Fruit fly (Drosophila melanogaster) whole organism, embryonic: ENCODE measurements around the gene TfIIFbeta.

Experiments used
- Abd-B ChIP-seq: fragments of 200-800 bp; sonication (Bioruptor generic); optimal IDR thresholded peaks from 2 replicates; lab custom pipeline; 2018; ENCODE audit warnings: missing biosample characterization, mild to moderate bottlenecking, missing genetic modification characterization, moderate library complexity
- CG10959 ChIP-seq: fragments of 200-800 bp; sonication (Bioruptor generic); IDR thresholded peaks from 2 replicates; pipeline ENCODE4 v1.3.6; 2022; ENCODE audit warnings: missing biosample characterization, missing genetic modification characterization
- CG11504 ChIP-seq: fragments of 200-800 bp; sonication (Bioruptor generic); optimal IDR thresholded peaks from 3 replicates; lab custom pipeline; 2019; ENCODE audit warnings: missing biosample characterization, mild to moderate bottlenecking, missing genetic modification characterization, moderate library complexity
- CG12236 ChIP-seq: fragments of 200-800 bp; sonication (Bioruptor generic); optimal IDR thresholded peaks from 2 replicates; lab custom pipeline; 2016; ENCODE audit warnings: missing biosample characterization, missing genetic modification characterization
- CG12391 ChIP-seq: fragments of 200-800 bp; sonication (Bioruptor generic); optimal IDR thresholded peaks from 3 replicates; lab custom pipeline; 2018; ENCODE audit warnings: missing biosample characterization, mild to moderate bottlenecking, missing genetic modification characterization, moderate library complexity
- CG13296 ChIP-seq: fragments of 200-800 bp; sonication (Bioruptor generic); optimal IDR thresholded peaks from 3 replicates; lab custom pipeline; 2018; ENCODE audit warnings: missing biosample characterization, mild to moderate bottlenecking, missing genetic modification characterization
- CG14441 ChIP-seq: fragments of 200-800 bp; sonication (Bioruptor generic); IDR thresholded peaks from 2 replicates; pipeline ENCODE4 v1.3.6; 2022; ENCODE audit warnings: missing biosample characterization, missing genetic modification characterization
- CG15514 ChIP-seq: fragments of 200-800 bp; sonication (Bioruptor generic); optimal IDR thresholded peaks from 3 replicates; lab custom pipeline; 2017; ENCODE audit warnings: missing biosample characterization, missing genetic modification characterization, mild to moderate bottlenecking, moderate library complexity, missing genetic modification reagents
- CG15696 ChIP-seq: fragments of 200-800 bp; sonication (Bioruptor generic); optimal IDR thresholded peaks from 2 replicates; lab custom pipeline; 2019; ENCODE audit warnings: missing biosample characterization, mild to moderate bottlenecking, missing genetic modification characterization, moderate library complexity
- CG16815 ChIP-seq: fragments of 200-800 bp; sonication (Bioruptor generic); optimal IDR thresholded peaks from 3 replicates; lab custom pipeline; 2017; ENCODE audit warnings: missing biosample characterization, mild to moderate bottlenecking, missing genetic modification characterization
- CG2875 ChIP-seq: fragments of 200-800 bp; sonication (Bioruptor generic); optimal IDR thresholded peaks from 2 replicates; lab custom pipeline; 2017; ENCODE audit warnings: missing biosample characterization, mild to moderate bottlenecking, missing genetic modification characterization, missing genetic modification reagents
- CG31224 ChIP-seq: fragments of 200-800 bp; sonication (Bioruptor generic); IDR thresholded peaks from 2 replicates; pipeline ENCODE4 v1.3.6; 2022; ENCODE audit warnings: missing biosample characterization, missing genetic modification characterization
- CG3163 ChIP-seq: fragments of 200-800 bp; sonication (Bioruptor generic); optimal IDR thresholded peaks from 3 replicates; lab custom pipeline; 2016; ENCODE audit warnings: missing biosample characterization, missing genetic modification characterization
- CG3847 ChIP-seq: fragments of 200-800 bp; sonication (Bioruptor generic); IDR thresholded peaks from 2 replicates; pipeline ENCODE4 v1.3.6; 2022; ENCODE audit warnings: missing biosample characterization, missing genetic modification characterization
- CG4360 ChIP-seq: fragments of 200-800 bp; sonication (Bioruptor generic); IDR thresholded peaks from 2 replicates; pipeline ENCODE4 v1.3.6; 2022; ENCODE audit warnings: missing biosample characterization, missing genetic modification characterization
- CG4404 ChIP-seq: fragments of 200-800 bp; sonication (Bioruptor generic); IDR thresholded peaks from 2 replicates; pipeline ENCODE4 v1.3.6; 2022; ENCODE audit warnings: missing biosample characterization, missing genetic modification characterization
- CG5180 ChIP-seq: fragments of 200-800 bp; sonication (Bioruptor generic); optimal IDR thresholded peaks from 3 replicates; lab custom pipeline; 2017; ENCODE audit warnings: missing biosample characterization, missing genetic modification characterization, mild to moderate bottlenecking, moderate library complexity, missing genetic modification reagents
- CG7357 ChIP-seq: fragments of 200-800 bp; sonication (Bioruptor generic); IDR thresholded peaks from 3 replicates; pipeline ENCODE4 v1.3.6; 2022; ENCODE audit warnings: missing biosample characterization, missing genetic modification characterization
- CG8290 ChIP-seq, 3 experiments: fragments of 200-800 bp; sonication (Bioruptor generic); optimal IDR thresholded peaks; 2 replicates each; lab custom pipeline; 2016 to 2019; ENCODE audit warnings: missing biosample characterization in 3 of 3, missing genetic modification characterization in 3 of 3, mild to moderate bottlenecking in 2 of 3, moderate library complexity in 1 of 3
- Drgx ChIP-seq: fragments of 200-800 bp; sonication (Bioruptor generic); IDR thresholded peaks from 2 replicates; pipeline ENCODE4 v1.3.6; 2022; ENCODE audit warnings: missing biosample characterization, missing genetic modification characterization
- Ets65A ChIP-seq: fragments of 200-800 bp; sonication (Bioruptor generic); peaks from one replicate; lab custom pipeline; 2016; ENCODE audit warnings: missing biosample characterization, missing genetic modification characterization
- Ets97D ChIP-seq: fragments of 200-800 bp; sonication (Bioruptor generic); optimal IDR thresholded peaks from 3 replicates; lab custom pipeline; 2016; ENCODE audit warnings: missing biosample characterization, missing genetic modification characterization
- Hand ChIP-seq: fragments of 200-800 bp; sonication (Bioruptor generic); optimal IDR thresholded peaks from 2 replicates; lab custom pipeline; 2017; ENCODE audit warnings: mild to moderate bottlenecking, missing biosample characterization, missing genetic modification reagents, missing genetic modification characterization
- Hsf ChIP-seq: fragments of 200-800 bp; sonication (Bioruptor generic); optimal IDR thresholded peaks from 3 replicates; lab custom pipeline; 2016; ENCODE audit warnings: missing biosample characterization, missing genetic modification characterization
- Lhr ChIP-seq: fragments of 200-800 bp; sonication (Bioruptor generic); optimal IDR thresholded peaks from 3 replicates; lab custom pipeline; 2017; ENCODE audit warnings: mild to moderate bottlenecking, missing biosample characterization, missing genetic modification reagents, missing genetic modification characterization
- MTF-1 ChIP-seq: fragments of 200-800 bp; sonication (Bioruptor generic); optimal IDR thresholded peaks from 2 replicates; lab custom pipeline; 2018; ENCODE audit warnings: missing biosample characterization, mild to moderate bottlenecking, missing genetic modification characterization, borderline replicate concordance
- Neu2 ChIP-seq: fragments of 200-800 bp; sonication (Bioruptor generic); optimal IDR thresholded peaks from 3 replicates; lab custom pipeline; 2016; ENCODE audit warnings: missing biosample characterization, missing genetic modification characterization, borderline replicate concordance
- PHDP ChIP-seq: fragments of 200-800 bp; sonication (Bioruptor generic); optimal IDR thresholded peaks from 3 replicates; lab custom pipeline; 2018; ENCODE audit warnings: missing biosample characterization, mild to moderate bottlenecking, missing genetic modification characterization, moderate library complexity
- Ptx1 ChIP-seq: fragments of 200-800 bp; sonication (Bioruptor generic); IDR thresholded peaks from 2 replicates; pipeline ENCODE4 v1.3.6; 2022; ENCODE audit warnings: missing biosample characterization, missing genetic modification characterization
- Sry-β ChIP-seq: fragments of 200-800 bp; sonication (Bioruptor generic); optimal IDR thresholded peaks from 2 replicates; lab custom pipeline; 2018; ENCODE audit warnings: missing biosample characterization, mild to moderate bottlenecking, missing genetic modification characterization, moderate library complexity
- Taf1 ChIP-seq: fragments of 200-800 bp; sonication (Bioruptor generic); IDR thresholded peaks from 2 replicates; pipeline ENCODE4 v1.3.6; 2022; ENCODE audit warnings: missing biosample characterization, missing genetic modification characterization
- Xbp1 ChIP-seq: fragments of 200-800 bp; sonication (Bioruptor generic); optimal IDR thresholded peaks from 3 replicates; lab custom pipeline; 2016; ENCODE audit warnings: missing biosample characterization, mild to moderate bottlenecking, missing genetic modification characterization
- aop ChIP-seq: fragments of 200-800 bp; sonication (Bioruptor generic); IDR thresholded peaks from 2 replicates; pipeline ENCODE4 v1.3.6; 2022; ENCODE audit warnings: missing biosample characterization, missing genetic modification characterization
- dmrt99B ChIP-seq: fragments of 200-800 bp; sonication (Bioruptor generic); optimal IDR thresholded peaks from 2 replicates; lab custom pipeline; 2018; ENCODE audit warnings: missing biosample characterization, mild to moderate bottlenecking, missing genetic modification characterization, moderate library complexity
- dysf ChIP-seq: fragments of 200-800 bp; sonication (Bioruptor generic); IDR thresholded peaks from 3 replicates; pipeline ENCODE4 v1.3.6; 2022; ENCODE audit warnings: missing biosample characterization, missing genetic modification characterization
- ham ChIP-seq: fragments of 200-800 bp; sonication (Bioruptor generic); IDR thresholded peaks from 2 replicates; pipeline ENCODE4 v1.3.6; 2022; ENCODE audit warnings: missing biosample characterization, missing genetic modification characterization
- kni ChIP-seq: fragments of 200-800 bp; sonication (Bioruptor generic); optimal IDR thresholded peaks from 3 replicates; lab custom pipeline; 2017; ENCODE audit warnings: mild to moderate bottlenecking, missing biosample characterization, missing genetic modification reagents, missing genetic modification characterization
- lilli ChIP-seq: fragments of 200-800 bp; sonication (Bioruptor generic); optimal IDR thresholded peaks from 3 replicates; lab custom pipeline; 2016; ENCODE audit warnings: missing biosample characterization, missing genetic modification characterization
- lmd ChIP-seq: fragments of 200-800 bp; sonication (Bioruptor generic); IDR thresholded peaks from 2 replicates; pipeline ENCODE4 v1.3.6; 2022; ENCODE audit warnings: missing biosample characterization, missing genetic modification characterization
- nerfin-1 ChIP-seq: fragments of 200-800 bp; sonication (Bioruptor generic); optimal IDR thresholded peaks from 3 replicates; lab custom pipeline; 2019; ENCODE audit warnings: missing biosample characterization, mild to moderate bottlenecking, missing genetic modification characterization, moderate library complexity
- oc ChIP-seq: fragments of 200-800 bp; sonication (Bioruptor generic); optimal IDR thresholded peaks from 2 replicates; lab custom pipeline; 2018; ENCODE audit warnings: missing biosample characterization, mild to moderate bottlenecking, missing genetic modification characterization, moderate library complexity
- pfk ChIP-seq: fragments of 200-800 bp; sonication (Bioruptor generic); optimal IDR thresholded peaks from 2 replicates; lab custom pipeline; 2018; ENCODE audit warnings: missing biosample characterization, mild to moderate bottlenecking, missing genetic modification characterization, moderate library complexity
- prd ChIP-seq, 3 experiments: fragments of >200 bp in 2 of 3; fragments of 200-800 bp in 1 of 3; sonication (Bioruptor generic) in 1 of 3; optimal IDR thresholded peaks in 2 of 3; IDR thresholded peaks in 1 of 3; 2 replicates in 2 of 3; 3 replicates in 1 of 3; pipeline versions ENCODE4 v1.3.6 to Lab custom; 2017 to 2022; ENCODE audit warnings: missing biosample characterization in 1 of 3, missing genetic modification characterization in 1 of 3
- sima ChIP-seq: fragments of 200-800 bp; sonication (Bioruptor generic); optimal IDR thresholded peaks from 2 replicates; lab custom pipeline; 2016; ENCODE audit warnings: missing biosample characterization, missing genetic modification characterization
- slbo ChIP-seq: fragments of 200-800 bp; sonication (Bioruptor generic); IDR thresholded peaks from 2 replicates; pipeline ENCODE4 v1.3.6; 2022; ENCODE audit warnings: missing biosample characterization, missing genetic modification characterization
- slou ChIP-seq: fragments of 200-800 bp; sonication (Bioruptor generic); optimal IDR thresholded peaks from 3 replicates; lab custom pipeline; 2016; ENCODE audit warnings: missing biosample characterization, missing genetic modification characterization
- tll ChIP-seq, 2 experiments: fragments of 200-800 bp in 1 of 2; fragments of >200 bp in 1 of 2; sonication (Bioruptor generic) in 1 of 2; optimal IDR thresholded peaks; 2 replicates each; lab custom pipeline; 2017 to 2019; ENCODE audit warnings: missing biosample characterization in 2 of 2, missing genetic modification characterization in 2 of 2, mild to moderate bottlenecking in 1 of 2, moderate library complexity in 1 of 2
- unc-4 ChIP-seq: fragments of 200-800 bp; sonication (Bioruptor generic); IDR thresholded peaks from 2 replicates; pipeline ENCODE4 v1.3.6; 2022; ENCODE audit warnings: missing biosample characterization, missing genetic modification characterization; ENCODE audit not compliant: partially characterized antibody

Gene TfIIFbeta

dm6 chr3R:10775246-10775645, 7.6 kb upstream of the TfIIFbeta start (continued):
- TF ChIP-seq aop (GFP tag; lab: Robert Waterston, UW) = 0 out of 2 replicates have a peak, but pooled peaks have one; percentile 8
- peak; percentile 45 for TF ChIP-seq PHDP (tag; lab: Kevin White, UChicago)
- no peak for TF ChIP-seq CG13296 (GFP tag; lab: Kevin White, UChicago)
- TF ChIP-seq Taf1 (GFP tag; lab: Robert Waterston, UW) = 0 out of 2 replicates have a peak, but pooled peaks have one; percentile 49
- TF ChIP-seq CG12391 (tag; lab: Kevin White, UChicago) = no peak
- TF ChIP-seq dysf (GFP tag; lab: Robert Waterston, UW) = peak; percentile 41; the same call in 1 of the 3 replicates
- peak; percentile 7 for TF ChIP-seq CG2875 (GFP tag; lab: Kevin White, UChicago)
- TF ChIP-seq dmrt99B (tag; lab: Kevin White, UChicago) = no peak
- no peak for TF ChIP-seq MTF-1 (GFP tag; lab: Kevin White, UChicago)
- TF ChIP-seq CG8290 (GFP tag; optimal IDR thresholded peaks at IDR 0.05; lab: Kevin White, UChicago) = no peak
- peak in 1 of 2 experiments; percentile 14 for TF ChIP-seq CG8290 (tag; optimal IDR thresholded peaks at IDR 0.05; lab: Kevin White, UChicago)
- TF ChIP-seq lmd = peak; percentile 27; the same call in 1 of the 2 replicates
- no peak for TF ChIP-seq Hand

- TF ChIP-seq CG10959 (no peak), lilli (GFP tag; lab: Kevin White, UChicago) (peak; percentile 33), CG16815 (GFP tag; lab: Kevin White, UChicago) (no peak), CG11504 (tag; lab: Kevin White, UChicago) (no peak), CG3163 (no peak), oc (tag; lab: Kevin White, UChicago) (no peak), Ptx1 (GFP tag; lab: Robert Waterston, UW) (0 out of 2 replicates have a peak, but pooled peaks have one; percentile 28), nerfin-1 (tag; lab: Kevin White, UChicago) (no peak), ham (GFP tag; lab: Robert Waterston, UW) (no peak), pfk (GFP tag; lab: Kevin White, UChicago) (no peak), CG14441 (GFP tag; lab: Robert Waterston, UW) (0 out of 2 replicates have a peak, but pooled peaks have one; percentile 20), CG12236 (GFP tag; lab: Kevin White, UChicago) (no peak), CG4360 (GFP tag; lab: Robert Waterston, UW) (no peak), Ets65A (GFP tag; lab: Kevin White, UChicago) (peak; percentile 50), Xbp1 (peak; percentile 24), Hsf (GFP tag; lab: Kevin White, UChicago) (no peak), Neu2 (GFP tag; lab: Kevin White, UChicago) (no peak), CG3847 (GFP tag; lab: Robert Waterston, UW) (no peak), tll (GFP tag; optimal IDR thresholded peaks at IDR 0.05; lab: Kevin White, UChicago) (no peak), slou (GFP tag; lab: Kevin White, UChicago) (no peak), unc-4 (no peak), CG15696 (no peak), prd (optimal IDR thresholded peaks at IDR 0.05; lab: Kevin White, UChicago) (no peak), prd (GFP tag; IDR thresholded peaks at IDR 0.05; lab: Robert Waterston, UW) (no peak), Abd-B (no peak), CG31224 (GFP tag; lab: Robert Waterston, UW) (no peak), Sry-β (no peak), Lhr (GFP tag; lab: Kevin White, UChicago) (no peak), sima (GFP tag; lab: Kevin White, UChicago) (no peak), CG7357 (GFP tag; lab: Robert Waterston, UW) (no peak), Drgx (GFP tag; lab: Robert Waterston, UW) (no peak), Ets97D (no peak), CG15514 (no peak), CG4404 (no peak), dmrt99B (tag; lab: Kevin White, UChicago) (no peak), kni (GFP tag; lab: Kevin White, UChicago) (no peak), slbo (GFP tag; lab: Robert Waterston, UW) (peak; percentile 57), CG5180 (GFP tag; lab: Kevin White, UChicago) (no peak)
These were observed 5.6 kb downstream of the TfIIFbeta start for dm6 chr3R:10761980-10762379.
